Worm (Caenorhabditis elegans) whole organism, L3 larva: ENCODE data around the gene C18D11.1.

Experiments
- ZK546.5 ChIP-seq: sonication (generic microtip); optimal IDR thresholded peaks from 2 replicates; lab custom pipeline; 2017; ENCODE audit warnings: missing biosample characterization, missing genetic modification characterization
- aly-2 ChIP-seq: fragments of 150-350 bp; optimal IDR thresholded peaks from 2 replicates; lab custom pipeline; 2014; ENCODE audit warnings: missing biosample characterization, missing genetic modification characterization
- ama-1 ChIP-seq: fragments of 150-350 bp; optimal IDR thresholded peaks from 2 replicates; lab custom pipeline; 2018
- ceh-16 ChIP-seq: sonication (generic microtip); optimal IDR thresholded peaks from 2 replicates; lab custom pipeline; 2017; ENCODE audit warnings: missing biosample characterization, missing genetic modification characterization
- ceh-82 ChIP-seq: fragments of 150-350 bp; optimal IDR thresholded peaks from 2 replicates; lab custom pipeline; 2014; ENCODE audit warnings: missing biosample characterization, missing genetic modification characterization
- ceh-9 ChIP-seq: sonication (generic microtip); optimal IDR thresholded peaks from 2 replicates; lab custom pipeline; 2018; ENCODE audit warnings: missing biosample characterization, missing genetic modification characterization
- daf-12 ChIP-seq: fragments of 150-350 bp; optimal IDR thresholded peaks from 2 replicates; lab custom pipeline; 2014; ENCODE audit warnings: missing biosample characterization, missing genetic modification reagents, missing genetic modification characterization
- egl-27 ChIP-seq: sonication (generic microtip); optimal IDR thresholded peaks from 4 replicates; lab custom pipeline; 2017; ENCODE audit warnings: missing biosample characterization, missing genetic modification reagents, missing genetic modification characterization
- egl-5 ChIP-seq: fragments of 150-350 bp; optimal IDR thresholded peaks from 2 replicates; lab custom pipeline; 2017; ENCODE audit warnings: missing biosample characterization, missing genetic modification reagents, missing genetic modification characterization, inconsistent platforms
- elt-1 ChIP-seq: fragments of 150-350 bp; optimal IDR thresholded peaks from 2 replicates; lab custom pipeline; 2014; ENCODE audit warnings: missing biosample characterization, missing genetic modification characterization
- elt-2 ChIP-seq: sonication (generic microtip); optimal IDR thresholded peaks from 2 replicates; lab custom pipeline; 2016; ENCODE audit warnings: missing genetic modification reagents, mild to moderate bottlenecking, missing genetic modification characterization, missing compliant biosample characterization
- elt-3 ChIP-seq, 3 experiments: fragments of 150-350 bp in 1 of 3; sonication (generic microtip) in 2 of 3; optimal IDR thresholded peaks; 2 replicates in 2 of 3; 4 replicates in 1 of 3; lab custom pipeline; 2014 to 2017; ENCODE audit warnings: missing biosample characterization in 3 of 3, missing genetic modification characterization in 3 of 3
- eor-1 ChIP-seq, 2 experiments: fragments of 150-350 bp; optimal IDR thresholded peaks; 2 replicates each; lab custom pipeline; 2014 to 2018; ENCODE audit warnings: missing biosample characterization in 2 of 2, missing genetic modification characterization in 2 of 2
- fkh-10 ChIP-seq: sonication (generic microtip); optimal IDR thresholded peaks from 2 replicates; lab custom pipeline; 2017; ENCODE audit warnings: missing biosample characterization, missing genetic modification reagents, missing genetic modification characterization
- fkh-2 ChIP-seq: fragments of 150-350 bp; optimal IDR thresholded peaks from 2 replicates; lab custom pipeline; 2014; ENCODE audit warnings: missing biosample characterization, missing genetic modification reagents, missing genetic modification characterization
- lin-15B ChIP-seq: fragments of 150-350 bp; optimal IDR thresholded peaks from 2 replicates; lab custom pipeline; 2014; ENCODE audit warnings: missing biosample characterization, missing genetic modification characterization
- lin-39 ChIP-seq: fragments of 150-350 bp; optimal IDR thresholded peaks from 2 replicates; lab custom pipeline; 2018; ENCODE audit warnings: missing biosample characterization, missing genetic modification reagents, missing genetic modification characterization
- lsy-12 ChIP-seq: sonication (generic microtip); optimal IDR thresholded peaks from 2 replicates; lab custom pipeline; 2016; ENCODE audit warnings: mild to moderate bottlenecking, missing genetic modification characterization, missing compliant biosample characterization
- mml-1 ChIP-seq: fragments of 150-350 bp; sonication (generic microtip); optimal IDR thresholded peaks from 3 replicates; lab custom pipeline; 2014; ENCODE audit warnings: missing biosample characterization, missing genetic modification characterization
- nfya-1 ChIP-seq: sonication (generic microtip); optimal IDR thresholded peaks from 2 replicates; lab custom pipeline; 2017; ENCODE audit warnings: missing genetic modification characterization, mild to moderate bottlenecking, missing compliant biosample characterization, antibody characterized with exemption, moderate library complexity; ENCODE audit not compliant: insufficient read depth
- nhr-23 ChIP-seq: fragments of 150-350 bp; optimal IDR thresholded peaks from 2 replicates; lab custom pipeline; 2014; ENCODE audit warnings: missing biosample characterization, missing genetic modification reagents, missing genetic modification characterization
- nhr-25 ChIP-seq: sonication (generic microtip); optimal IDR thresholded peaks from 2 replicates; lab custom pipeline; 2017; ENCODE audit warnings: missing biosample characterization, missing genetic modification characterization
- nhr-43 ChIP-seq: sonication (generic microtip); optimal IDR thresholded peaks from 2 replicates; lab custom pipeline; 2016; ENCODE audit warnings: mild to moderate bottlenecking, missing genetic modification characterization, missing compliant biosample characterization; ENCODE audit not compliant: poor library complexity, severe bottlenecking
- nhr-67 ChIP-seq: fragments of 150-350 bp; optimal IDR thresholded peaks from 2 replicates; lab custom pipeline; 2014; ENCODE audit warnings: missing biosample characterization, missing genetic modification characterization
- nhr-76 ChIP-seq: fragments of 150-350 bp; sonication (generic microtip); optimal IDR thresholded peaks from 5 replicates; lab custom pipeline; 2014; ENCODE audit warnings: missing biosample characterization, missing genetic modification characterization
- nhr-77 ChIP-seq: fragments of 150-350 bp; optimal IDR thresholded peaks from 2 replicates; lab custom pipeline; 2014; ENCODE audit warnings: missing biosample characterization, missing genetic modification characterization
- pha-4 ChIP-seq: fragments of 150-350 bp; optimal IDR thresholded peaks from 2 replicates; lab custom pipeline; 2014; ENCODE audit warnings: missing biosample characterization, missing genetic modification reagents, missing genetic modification characterization
- skn-1 ChIP-seq: fragments of 150-350 bp; optimal IDR thresholded peaks from 2 replicates; lab custom pipeline; 2014; ENCODE audit warnings: missing biosample characterization, missing genetic modification characterization
- snpc-4 ChIP-seq: fragments of 150-350 bp; optimal IDR thresholded peaks from 2 replicates; lab custom pipeline; 2014; ENCODE audit warnings: missing biosample characterization, missing genetic modification characterization
- unc-39 ChIP-seq: sonication (generic microtip); optimal IDR thresholded peaks from 4 replicates; lab custom pipeline; 2017; ENCODE audit warnings: missing biosample characterization, missing genetic modification characterization
- ztf-11 ChIP-seq: fragments of 150-350 bp; optimal IDR thresholded peaks from 2 replicates; lab custom pipeline; 2014; ENCODE audit warnings: missing biosample characterization, missing genetic modification characterization
- ztf-4 ChIP-seq: fragments of 150-350 bp; optimal IDR thresholded peaks from 2 replicates; lab custom pipeline; 2014; ENCODE audit warnings: missing biosample characterization, missing genetic modification characterization

The C18D11.1 gene

ce11 chrIII:11826118-11826517 is 9.7 kb downstream of the C18D11.1 start, which contains the start of gene rsp-8:
Gene rsp-8, plus strand, starts transcription at chrIII:11826418.
- TF ChIP-seq snpc-4 (tag; lab: Kevin White, UChicago), result no peak
- no peak for TF ChIP-seq lin-15B (tag; lab: Kevin White, UChicago)
- no peak for TF ChIP-seq fkh-2 (tag; lab: Kevin White, UChicago)
- no peak for TF ChIP-seq ceh-16 (tag; lab: Kevin White, UChicago)
- TF ChIP-seq egl-5 (tag; lab: Kevin White, UChicago), result no peak
- no peak for TF ChIP-seq ztf-4
- TF ChIP-seq fkh-10 (GFP tag; lab: Kevin White, UChicago), result no peak
- no peak for TF ChIP-seq ZK546.5
- no peak for TF ChIP-seq nhr-23
- TF ChIP-seq unc-39, result no peak
- TF ChIP-seq lin-39 (tag; lab: Kevin White, UChicago), result no peak
- no peak for TF ChIP-seq ceh-82 (tag; lab: Kevin White, UChicago)
- TF ChIP-seq elt-3 (tag; optimal IDR thresholded peaks at IDR 0.05; lab: Kevin White, UChicago), result no peak
- TF ChIP-seq nhr-77, result no peak
- no peak for TF ChIP-seq ceh-9 (tag; lab: Kevin White, UChicago)
- TF ChIP-seq nhr-76 (tag; lab: Kevin White, UChicago), result no peak
- no peak for TF ChIP-seq lsy-12
- no peak for TF ChIP-seq ama-1 (lab: Kevin White, UChicago)
- no peak for TF ChIP-seq daf-12

- peak; percentile 2 for TF ChIP-seq lin-15B (tag; lab: Kevin White, UChicago)
- no peak for TF ChIP-seq nhr-43 (tag; lab: Kevin White, UChicago)
- TF ChIP-seq nfya-1 (tag; lab: Kevin White, UChicago), result peak; percentile 98
Observed at ce11 chrIII:11829062-11829461, 12.7 kb downstream of the C18D11.1 start.

ce11 chrIII:11829585-11830195 is 13.3 kb downstream of the C18D11.1 start:
- TF ChIP-seq nfya-1 (tag; lab: Kevin White, UChicago) (peak; percentile 99), mml-1 (tag; lab: Kevin White, UChicago) (no peak)

ce11 chrIII:11830522-11831489 is 14.4 kb downstream of the C18D11.1 start:
- peak; percentile 15 for TF ChIP-seq elt-2
- peak; percentile 22 for TF ChIP-seq pha-4 (tag; lab: Kevin White, UChicago)
- no peak for TF ChIP-seq elt-1 (tag; lab: Kevin White, UChicago)
- peak; percentile 31 for TF ChIP-seq ama-1 (lab: Kevin White, UChicago)
- peak; percentile 26 for TF ChIP-seq lsy-12
- no peak for TF ChIP-seq daf-12
- no peak for TF ChIP-seq snpc-4 (tag; lab: Kevin White, UChicago)
- TF ChIP-seq nfya-1 (tag; lab: Kevin White, UChicago), result peak; percentile 28

ce11 chrIII:11833449-11833848 is 17.1 kb downstream of the C18D11.1 start:
- TF ChIP-seq mml-1 (tag; lab: Kevin White, UChicago) (no peak), skn-1 (tag; lab: Kevin White, UChicago) (no peak), eor-1 (tag; optimal IDR thresholded peaks at IDR 0.05; lab: Kevin White, UChicago) (no peak), nhr-67 (tag; lab: Kevin White, UChicago) (no peak), nhr-25 (tag; lab: Kevin White, UChicago) (no peak), ama-1 (lab: Kevin White, UChicago) (no peak), egl-27 (tag; lab: Kevin White, UChicago) (no peak), aly-2 (no peak), ztf-11 (tag; lab: Kevin White, UChicago) (no peak), pha-4 (tag; lab: Kevin White, UChicago) (no peak), ZK546.5 (no peak)
